Fruit fly (Drosophila melanogaster): Measurements from ENCODE around the gene ssp6.

dm6 chr3L:6106717-6107116, 30.2 kb downstream of the ssp6 start:
- no peak for TF ChIP-seq CTCF (optimal IDR thresholded peaks at IDR 0.05)
- TF ChIP-seq CG8478 (optimal IDR thresholded peaks at IDR 0.05) = no peak

Measured in S2 (cell line).